Fruit fly (Drosophila melanogaster): Measurements from ENCODE around the gene Stt3A.

Gene Stt3A

DNA sequence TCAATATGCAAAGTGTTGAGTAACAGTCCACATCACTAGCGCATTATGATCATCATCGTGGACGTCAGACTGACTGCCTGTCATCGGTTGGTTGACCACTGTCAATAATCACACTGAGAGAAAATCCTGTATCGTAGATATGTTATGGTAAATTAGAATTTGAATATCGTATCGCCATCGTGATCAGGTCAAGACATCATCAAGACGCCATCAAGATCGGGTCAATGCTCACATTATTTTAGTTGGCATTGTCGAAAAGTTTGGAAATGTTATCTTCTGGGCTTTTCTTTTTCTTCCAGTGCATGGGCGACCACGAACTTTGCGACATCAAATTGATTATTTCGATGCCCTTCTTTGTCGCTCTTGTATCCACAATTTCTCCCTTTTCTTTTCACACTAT lies 5.3 kb upstream of the Stt3A start (continued):
- TF ChIP-seq CG10462 (GFP tag; optimal IDR thresholded peaks at IDR 0.05) (peak; percentile 85), sd (tag; optimal IDR thresholded peaks at IDR 0.05) (peak; percentile 72), Mad (GFP tag; optimal IDR thresholded peaks at IDR 0.05) (peak; percentile 86), CG9609 (GFP tag; optimal IDR thresholded peaks at IDR 0.05) (peak; percentile 92), Elba2 (GFP tag; optimal IDR thresholded peaks at IDR 0.05) (peak; percentile 40), bowl (GFP tag; IDR thresholded peaks at IDR 0.05) (peak; percentile 37; the same call in 1 of the 2 replicates), Dad (GFP tag; optimal IDR thresholded peaks at IDR 0.05) (peak; percentile 93), nom (GFP tag; optimal IDR thresholded peaks at IDR 0.05) (peak; percentile 34), sug (tag; optimal IDR thresholded peaks at IDR 0.05) (peak; percentile 47), Sox102F (GFP tag; optimal IDR thresholded peaks at IDR 0.05) (peak; percentile 96), HLHmδ (GFP tag; optimal IDR thresholded peaks at IDR 0.05) (no peak), CG17186 (GFP tag; optimal IDR thresholded peaks at IDR 0.05) (peak; percentile 53), zf30C (GFP tag; optimal IDR thresholded peaks at IDR 0.05) (peak; percentile 74), corto (GFP tag; optimal IDR thresholded peaks at IDR 0.05) (no peak), Dll (GFP tag; IDR thresholded peaks at IDR 0.05; ENCODE audit: partially characterized antibody) (no peak), CG4282 (GFP tag; optimal IDR thresholded peaks at IDR 0.05) (peak; percentile 78), CG2889 (GFP tag; IDR thresholded peaks at IDR 0.05) (peak; percentile 75), fd102C (GFP tag; optimal IDR thresholded peaks at IDR 0.05) (no peak), Taf1 (GFP tag; IDR thresholded peaks at IDR 0.05) (peak; percentile 41; the same call in 1 of the 2 replicates), CG11695 (GFP tag; IDR thresholded peaks at IDR 0.05) (peak; percentile 75), z (GFP tag; IDR thresholded peaks at IDR 0.05) (no peak), Fer3 (tag; optimal IDR thresholded peaks at IDR 0.05) (peak; percentile 84), BEAF-32 (GFP tag; optimal IDR thresholded peaks at IDR 0.05) (no peak), CG34422 (GFP tag; IDR thresholded peaks at IDR 0.05) (peak; percentile 88), CG15696 (tag; optimal IDR thresholded peaks at IDR 0.05) (peak; percentile 63), stwl (tag; optimal IDR thresholded peaks at IDR 0.05) (no peak), cwo (GFP tag; optimal IDR thresholded peaks at IDR 0.05) (peak; percentile 74), Doc2 (GFP tag; IDR thresholded peaks at IDR 0.05) (0 out of 2 replicates have a peak, but pooled peaks have one; percentile 34), Sox100B (GFP tag; optimal IDR thresholded peaks at IDR 0.05) (peak; percentile 86), CG18011 (GFP tag; optimal IDR thresholded peaks at IDR 0.05) (peak; percentile 67), run (tag; optimal IDR thresholded peaks at IDR 0.05) (peak; percentile 91), CG4404 (GFP tag; IDR thresholded peaks at IDR 0.05) (peak; percentile 32; the same call in 1 of the 2 replicates), shn (GFP tag; optimal IDR thresholded peaks at IDR 0.05) (peak; percentile 85), CG2712 (tag; optimal IDR thresholded peaks at IDR 0.05) (peak; percentile 88), scrt (GFP tag; optimal IDR thresholded peaks at IDR 0.05) (peak; percentile 74), CG6854 (GFP tag; optimal IDR thresholded peaks at IDR 0.05) (peak; percentile 24), crol (GFP tag; IDR thresholded peaks at IDR 0.05) (no peak), en (GFP tag; optimal IDR thresholded peaks at IDR 0.05) (peak; percentile 84), Hr51 (GFP tag; optimal IDR thresholded peaks at IDR 0.05) (peak; percentile 87 to 95), fd3F (GFP tag; optimal IDR thresholded peaks at IDR 0.05) (peak; percentile 83), CG6689 (GFP tag; IDR thresholded peaks at IDR 0.05) (peak; percentile 82), psq (GFP tag; optimal IDR thresholded peaks at IDR 0.05) (peak; percentile 76), MBD-R2 (GFP tag; IDR thresholded peaks at IDR 0.05) (peak; percentile 52; the same call in 1 of the 2 replicates), tx (GFP tag; optimal IDR thresholded peaks at IDR 0.05) (peak; percentile 89), fu2 (GFP tag; optimal IDR thresholded peaks at IDR 0.05) (peak; percentile 88), aop (GFP tag; IDR thresholded peaks at IDR 0.05) (no peak; the same call in 1 of the 2 replicates), org-1 (GFP tag; optimal IDR thresholded peaks at IDR 0.05) (peak; percentile 93), wdn (GFP tag; IDR thresholded peaks at IDR 0.05) (peak; percentile 74), CG12942 (GFP tag; optimal IDR thresholded peaks at IDR 0.05) (peak; percentile 89), Atf3 (GFP tag; optimal IDR thresholded peaks at IDR 0.05) (peak; percentile 87)
